Worm (Caenorhabditis elegans) whole organism, early embryonic: ENCODE measurements around the gene C33F10.4.

Experiments used
- B0310.2 ChIP-seq: sonication (generic microtip); optimal IDR thresholded peaks from 2 replicates; lab custom pipeline; 2016; ENCODE audit warnings: mild to moderate bottlenecking, missing genetic modification characterization, missing compliant biosample characterization
- F13C5.2 ChIP-seq: sonication (generic microtip); optimal IDR thresholded peaks from 2 replicates; lab custom pipeline; 2017; ENCODE audit warnings: mild to moderate bottlenecking, missing genetic modification characterization, inconsistent platforms, missing compliant biosample characterization
- aly-1 ChIP-seq: sonication (generic microtip); optimal IDR thresholded peaks from 2 replicates; lab custom pipeline; 2016; ENCODE audit warnings: missing genetic modification characterization, missing compliant biosample characterization
- ama-1 ChIP-seq: fragments of 150-350 bp; optimal IDR thresholded peaks from 2 replicates; lab custom pipeline; 2014
- ceh-13 ChIP-seq: fragments of 200-800 bp; sonication (Bioruptor generic); optimal IDR thresholded peaks from 2 replicates; lab custom pipeline; 2018; ENCODE audit warnings: mild to moderate bottlenecking, missing genetic modification characterization, missing compliant biosample characterization
- ceh-36 ChIP-seq: sonication (generic microtip); optimal IDR thresholded peaks from 2 replicates; lab custom pipeline; 2016; ENCODE audit warnings: missing genetic modification characterization, inconsistent platforms, missing compliant biosample characterization
- ets-7 ChIP-seq: sonication (generic microtip); optimal IDR thresholded peaks from 2 replicates; lab custom pipeline; 2016; ENCODE audit warnings: missing genotype, missing genetic modification characterization, missing compliant biosample characterization
- flt-1 ChIP-seq: fragments of 200-800 bp; sonication (Bioruptor generic); IDR thresholded peaks from 2 replicates; pipeline ENCODE4 v1.3.6; 2022; ENCODE audit warnings: missing genetic modification characterization, missing compliant biosample characterization
- hmbx-1 ChIP-seq: sonication (generic microtip); optimal IDR thresholded peaks from 2 replicates; lab custom pipeline; 2016; ENCODE audit warnings: mild to moderate bottlenecking, missing genetic modification characterization, missing compliant biosample characterization
- hmg-4 ChIP-seq: fragments of 200-800 bp; sonication (Bioruptor generic); optimal IDR thresholded peaks from 2 replicates; lab custom pipeline; 2018; ENCODE audit warnings: mild to moderate bottlenecking, missing genetic modification characterization, missing compliant biosample characterization
- hnd-1 ChIP-seq: sonication (generic microtip); optimal IDR thresholded peaks from 2 replicates; lab custom pipeline; 2016; ENCODE audit warnings: missing genetic modification characterization, missing compliant biosample characterization
- pes-1 ChIP-seq: fragments of 200-800 bp; sonication (Bioruptor generic); IDR thresholded peaks from 2 replicates; pipeline ENCODE4 v1.3.6; 2022; ENCODE audit warnings: missing genetic modification reagents, missing genetic modification characterization, missing compliant biosample characterization
- scrt-1 ChIP-seq: fragments of 200-800 bp; sonication (Bioruptor generic); IDR thresholded peaks from 2 replicates; pipeline ENCODE4 v1.3.6; 2022; ENCODE audit warnings: missing genetic modification characterization, missing compliant biosample characterization
- sea-1 ChIP-seq: fragments of 200-800 bp; sonication (Bioruptor generic); conservative IDR thresholded peaks from 2 replicates; pipeline ENCODE4 v1.3.6; 2022; ENCODE audit warnings: missing genetic modification characterization, missing compliant biosample characterization
- tbx-11 ChIP-seq: fragments of 200-800 bp; sonication (Bioruptor generic); IDR thresholded peaks from 2 replicates; pipeline ENCODE4 v1.3.6; 2022; ENCODE audit warnings: missing genetic modification characterization, missing compliant biosample characterization
- tbx-37 ChIP-seq: fragments of 200-800 bp; sonication (Bioruptor generic); conservative IDR thresholded peaks from 2 replicates; pipeline ENCODE4 v1.3.6; 2022; ENCODE audit warnings: missing genetic modification reagents, missing genetic modification characterization, missing compliant biosample characterization
- tra-4 ChIP-seq: sonication (generic microtip); optimal IDR thresholded peaks from 2 replicates; lab custom pipeline; 2017; ENCODE audit warnings: missing genetic modification characterization, missing compliant biosample characterization

C33F10.4 gene

ce11 chrII:4786181-4786580 is 9.4 kb upstream of the C33F10.4 start, which contains the start of gene msp-3:
TSS of gene msp-3 (minus strand) at chrII:4786281.
- no peak for TF ChIP-seq ceh-13 (GFP tag; lab: Kevin White, UChicago)
- no peak for TF ChIP-seq tra-4
- TF ChIP-seq ets-7 (tag; lab: Kevin White, UChicago) = no peak
- TF ChIP-seq scrt-1 (GFP tag; lab: Robert Waterston, UW) = no peak
- TF ChIP-seq ama-1 (lab: Kevin White, UChicago) = no peak
- no peak for TF ChIP-seq F13C5.2
- TF ChIP-seq hmbx-1 (tag; lab: Kevin White, UChicago) = no peak
- no peak for TF ChIP-seq tbx-11
- no peak for TF ChIP-seq hnd-1 (tag; lab: Kevin White, UChicago)
- TF ChIP-seq aly-1 (tag; lab: Kevin White, UChicago) = no peak
- no peak for TF ChIP-seq B0310.2 (tag; lab: Kevin White, UChicago)
- TF ChIP-seq ceh-36 (tag; lab: Kevin White, UChicago) = no peak
- no peak for TF ChIP-seq pes-1 (GFP tag; lab: Robert Waterston, UW)
- no peak for TF ChIP-seq tbx-37
- no peak for TF ChIP-seq flt-1 (GFP tag; lab: Robert Waterston, UW)
- no peak for TF ChIP-seq sea-1

ce11 chrII:4789835-4790343 is 5.7 kb upstream of the C33F10.4 start, which contains the start of gene F26G1.15:
TSS of gene F26G1.15 (plus strand) at chrII:4790293.
- no peak for TF ChIP-seq hnd-1 (tag; lab: Kevin White, UChicago)
- TF ChIP-seq hmbx-1 (tag; lab: Kevin White, UChicago) = no peak
- no peak for TF ChIP-seq ama-1 (lab: Kevin White, UChicago)
- no peak for TF ChIP-seq tbx-11
- no peak for TF ChIP-seq ets-7 (tag; lab: Kevin White, UChicago)
- no peak for TF ChIP-seq hmg-4
- no peak for TF ChIP-seq tbx-37
- no peak for TF ChIP-seq pes-1 (GFP tag; lab: Robert Waterston, UW)
- TF ChIP-seq scrt-1 (GFP tag; lab: Robert Waterston, UW) = no peak
- TF ChIP-seq B0310.2 (tag; lab: Kevin White, UChicago) = no peak
- TF ChIP-seq tra-4 = no peak
- TF ChIP-seq ceh-36 (tag; lab: Kevin White, UChicago) = no peak
- TF ChIP-seq F13C5.2 = no peak
- no peak for TF ChIP-seq flt-1 (GFP tag; lab: Robert Waterston, UW)
- TF ChIP-seq sea-1 = no peak

- TF ChIP-seq flt-1 (GFP tag; lab: Robert Waterston, UW) (no peak), pes-1 (GFP tag; lab: Robert Waterston, UW) (no peak), scrt-1 (GFP tag; lab: Robert Waterston, UW) (no peak), hmg-4 (no peak), ceh-13 (GFP tag; lab: Kevin White, UChicago) (no peak), sea-1 (no peak), tra-4 (no peak), F13C5.2 (no peak), tbx-11 (no peak), B0310.2 (tag; lab: Kevin White, UChicago) (no peak), aly-1 (tag; lab: Kevin White, UChicago) (no peak), tbx-37 (no peak), hnd-1 (tag; lab: Kevin White, UChicago) (no peak)
These were observed 4.9 kb upstream of the C33F10.4 start for ce11 chrII:4790687-4791086.

- TF ChIP-seq tbx-37 = peak; percentile 78
- TF ChIP-seq hmg-4 = peak; percentile 59
- TF ChIP-seq F13C5.2 = peak; percentile 24
- TF ChIP-seq aly-1 (tag; lab: Kevin White, UChicago) = no peak
- TF ChIP-seq ceh-36 (tag; lab: Kevin White, UChicago) = no peak
These were observed 4.3 kb upstream of the C33F10.4 start, which contains the start of gene F26G1.1 for ce11 chrII:4791272-4791671. TSS of gene F26G1.1 (plus strand) at chrII:4791618.

ce11 chrII:4793320-4793719 is 2.2 kb upstream of the C33F10.4 start:
- TF ChIP-seq B0310.2 (tag; lab: Kevin White, UChicago) (no peak), hmbx-1 (tag; lab: Kevin White, UChicago) (no peak), sea-1 (no peak), tra-4 (no peak), tbx-11 (no peak), tbx-37 (no peak), ceh-13 (GFP tag; lab: Kevin White, UChicago) (no peak), ceh-36 (tag; lab: Kevin White, UChicago) (no peak), ets-7 (tag; lab: Kevin White, UChicago) (no peak), hnd-1 (tag; lab: Kevin White, UChicago) (no peak), aly-1 (tag; lab: Kevin White, UChicago) (no peak), F13C5.2 (no peak), scrt-1 (GFP tag; lab: Robert Waterston, UW) (no peak), pes-1 (GFP tag; lab: Robert Waterston, UW) (no peak), ama-1 (lab: Kevin White, UChicago) (no peak), flt-1 (GFP tag; lab: Robert Waterston, UW) (no peak), hmg-4 (no peak)

- TF ChIP-seq F13C5.2 = no peak
- TF ChIP-seq ceh-13 (GFP tag; lab: Kevin White, UChicago) = no peak
- TF ChIP-seq tbx-37 = no peak
- TF ChIP-seq ama-1 (lab: Kevin White, UChicago) = no peak
- no peak for TF ChIP-seq aly-1 (tag; lab: Kevin White, UChicago)
- TF ChIP-seq ceh-36 (tag; lab: Kevin White, UChicago) = no peak
- TF ChIP-seq tbx-11 = no peak
- no peak for TF ChIP-seq tra-4
- TF ChIP-seq hnd-1 (tag; lab: Kevin White, UChicago) = no peak
- TF ChIP-seq hmg-4 = no peak
- TF ChIP-seq scrt-1 (GFP tag; lab: Robert Waterston, UW) = no peak
- TF ChIP-seq pes-1 (GFP tag; lab: Robert Waterston, UW) = no peak
- no peak for TF ChIP-seq B0310.2 (tag; lab: Kevin White, UChicago)
- TF ChIP-seq ets-7 (tag; lab: Kevin White, UChicago) = no peak
- TF ChIP-seq hmbx-1 (tag; lab: Kevin White, UChicago) = no peak
- TF ChIP-seq flt-1 (GFP tag; lab: Robert Waterston, UW) = no peak
- TF ChIP-seq sea-1 = no peak
These were observed 1.5 kb downstream of the C33F10.4 start, which contains the start of gene C33F10.14 for ce11 chrII:4797071-4797470. TSS of gene C33F10.14 (plus strand) at chrII:4797371.

- TF ChIP-seq ceh-13 (GFP tag; lab: Kevin White, UChicago) (no peak), ets-7 (tag; lab: Kevin White, UChicago) (no peak), hmbx-1 (tag; lab: Kevin White, UChicago) (no peak), ama-1 (lab: Kevin White, UChicago) (no peak), hmg-4 (no peak), tbx-37 (no peak), hnd-1 (tag; lab: Kevin White, UChicago) (no peak), flt-1 (GFP tag; lab: Robert Waterston, UW) (no peak), B0310.2 (tag; lab: Kevin White, UChicago) (no peak), tra-4 (no peak), tbx-11 (no peak), ceh-36 (tag; lab: Kevin White, UChicago) (no peak), sea-1 (no peak), scrt-1 (GFP tag; lab: Robert Waterston, UW) (no peak), aly-1 (tag; lab: Kevin White, UChicago) (no peak), F13C5.2 (no peak), pes-1 (GFP tag; lab: Robert Waterston, UW) (no peak)
These were observed 5.0 kb downstream of the C33F10.4 start for ce11 chrII:4800524-4800923.
